Fruit fly (Drosophila melanogaster) whole organism, embryonic: Measurements from ENCODE around the gene Rbp1-like.
A peak's percentile ranks its signal among the peaks of the same experiment; 100 is the strongest.

Experiments used
- CG11085 ChIP-seq: fragments of 200-800 bp; sonication (Bioruptor generic); IDR thresholded peaks from 2 replicates; pipeline ENCODE4 v1.3.6; 2022; ENCODE audit warnings: missing biosample characterization, missing genetic modification characterization
- CG12236 ChIP-seq: fragments of 200-800 bp; sonication (Bioruptor generic); optimal IDR thresholded peaks from 2 replicates; lab custom pipeline; 2016; ENCODE audit warnings: missing biosample characterization, missing genetic modification characterization
- CG1233 ChIP-seq: fragments of 200-800 bp; sonication (Bioruptor generic); optimal IDR thresholded peaks from 4 replicates; lab custom pipeline; 2018; ENCODE audit warnings: missing biosample characterization, mild to moderate bottlenecking, missing genetic modification characterization
- CG14014 ChIP-seq: fragments of 200-800 bp; sonication (Bioruptor generic); IDR thresholded peaks from 2 replicates; pipeline ENCODE4 v1.3.6; 2022; ENCODE audit warnings: missing biosample characterization, missing genetic modification characterization
- CG15479 ChIP-seq: fragments of 200-800 bp; sonication (Bioruptor generic); optimal IDR thresholded peaks from 3 replicates; lab custom pipeline; 2019; ENCODE audit warnings: missing biosample characterization, mild to moderate bottlenecking, missing genetic modification characterization, moderate library complexity
- CG15514 ChIP-seq: fragments of 200-800 bp; sonication (Bioruptor generic); optimal IDR thresholded peaks from 3 replicates; lab custom pipeline; 2017; ENCODE audit warnings: missing biosample characterization, missing genetic modification characterization, mild to moderate bottlenecking, moderate library complexity, missing genetic modification reagents
- CG17568 ChIP-seq: fragments of 200-800 bp; sonication (Bioruptor generic); optimal IDR thresholded peaks from 2 replicates; lab custom pipeline; 2018; ENCODE audit warnings: missing biosample characterization, mild to moderate bottlenecking, missing genetic modification characterization, moderate library complexity
- CG18476 ChIP-seq: fragments of 200-800 bp; sonication (Bioruptor generic); optimal IDR thresholded peaks from 2 replicates; lab custom pipeline; 2016; ENCODE audit warnings: missing biosample characterization, mild to moderate bottlenecking, missing genetic modification characterization
- CG33557 ChIP-seq: fragments of 200-800 bp; sonication (Bioruptor generic); optimal IDR thresholded peaks from 2 replicates; lab custom pipeline; 2019; ENCODE audit warnings: missing biosample characterization, mild to moderate bottlenecking, missing genetic modification characterization, moderate library complexity
- CG3847 ChIP-seq: fragments of 200-800 bp; sonication (Bioruptor generic); IDR thresholded peaks from 2 replicates; pipeline ENCODE4 v1.3.6; 2022; ENCODE audit warnings: missing biosample characterization, missing genetic modification characterization
- CG42726 ChIP-seq: fragments of 200-800 bp; sonication (Bioruptor generic); IDR thresholded peaks from 2 replicates; pipeline ENCODE4 v1.3.6; 2022; ENCODE audit warnings: missing biosample characterization, missing genetic modification characterization; ENCODE audit not compliant: partially characterized antibody
- CG6254 ChIP-seq: fragments of 200-800 bp; sonication (Bioruptor generic); optimal IDR thresholded peaks from 3 replicates; lab custom pipeline; 2017; ENCODE audit warnings: mild to moderate bottlenecking, missing biosample characterization, missing genetic modification reagents, missing genetic modification characterization
- CG6813 ChIP-seq: fragments of 200-800 bp; sonication (Bioruptor generic); optimal IDR thresholded peaks from 2 replicates; lab custom pipeline; 2017; ENCODE audit warnings: missing biosample characterization, missing genetic modification characterization, mild to moderate bottlenecking, moderate library complexity, missing genetic modification reagents
- CG7372 ChIP-seq: fragments of 200-800 bp; sonication (Bioruptor generic); IDR thresholded peaks from 2 replicates; pipeline ENCODE4 v1.3.6; 2022; ENCODE audit warnings: missing biosample characterization, missing genetic modification characterization
- CG7928 ChIP-seq: fragments of 200-800 bp; sonication (Bioruptor generic); optimal IDR thresholded peaks from 2 replicates; lab custom pipeline; 2017; ENCODE audit warnings: missing biosample characterization, mild to moderate bottlenecking, missing genetic modification characterization
- CG8089 ChIP-seq: fragments of 200-800 bp; sonication (Bioruptor generic); optimal IDR thresholded peaks from 3 replicates; lab custom pipeline; 2016; ENCODE audit warnings: missing biosample characterization, missing genetic modification characterization
- CG9817 ChIP-seq: fragments of 200-800 bp; sonication (Bioruptor generic); optimal IDR thresholded peaks from 2 replicates; lab custom pipeline; 2018; ENCODE audit warnings: missing biosample characterization, mild to moderate bottlenecking, missing genetic modification characterization, moderate library complexity
- CHES-1-like ChIP-seq: fragments of 200-800 bp; sonication (Bioruptor generic); optimal IDR thresholded peaks from 2 replicates; lab custom pipeline; 2016; ENCODE audit warnings: missing biosample characterization, missing genetic modification characterization
- CrebB ChIP-seq: fragments of 200-800 bp; sonication (Bioruptor generic); optimal IDR thresholded peaks from 3 replicates; lab custom pipeline; 2018; ENCODE audit warnings: missing biosample characterization, mild to moderate bottlenecking, missing genetic modification characterization
- D19A ChIP-seq: fragments of 200-800 bp; optimal IDR thresholded peaks from 3 replicates; lab custom pipeline; 2019; ENCODE audit warnings: missing biosample characterization, mild to moderate bottlenecking, missing genetic modification characterization, moderate library complexity
- Ets65A ChIP-seq: fragments of 200-800 bp; sonication (Bioruptor generic); peaks from one replicate; lab custom pipeline; 2016; ENCODE audit warnings: missing biosample characterization, missing genetic modification characterization
- Gsc ChIP-seq: fragments of 200-800 bp; sonication (Bioruptor generic); IDR thresholded peaks from 2 replicates; pipeline ENCODE4 v1.3.6; 2022; ENCODE audit warnings: missing biosample characterization, missing genetic modification characterization
- HHEX ChIP-seq: fragments of 200-800 bp; sonication (Bioruptor generic); optimal IDR thresholded peaks from 3 replicates; lab custom pipeline; 2017; ENCODE audit warnings: missing biosample characterization, mild to moderate bottlenecking, missing genetic modification characterization, missing genetic modification reagents
- Hr39 ChIP-seq: fragments of >200 bp; optimal IDR thresholded peaks from 2 replicates; lab custom pipeline; 2017
- Hsf ChIP-seq: fragments of 200-800 bp; sonication (Bioruptor generic); optimal IDR thresholded peaks from 3 replicates; lab custom pipeline; 2016; ENCODE audit warnings: missing biosample characterization, missing genetic modification characterization
- Lhr ChIP-seq: fragments of 200-800 bp; sonication (Bioruptor generic); optimal IDR thresholded peaks from 3 replicates; lab custom pipeline; 2017; ENCODE audit warnings: mild to moderate bottlenecking, missing biosample characterization, missing genetic modification reagents, missing genetic modification characterization
- Lim3 ChIP-seq: fragments of 200-800 bp; sonication (Bioruptor generic); IDR thresholded peaks from 2 replicates; pipeline ENCODE4 v1.3.6; 2022; ENCODE audit warnings: missing biosample characterization, missing genetic modification characterization
- MTF-1 ChIP-seq: fragments of 200-800 bp; sonication (Bioruptor generic); optimal IDR thresholded peaks from 2 replicates; lab custom pipeline; 2018; ENCODE audit warnings: missing biosample characterization, mild to moderate bottlenecking, missing genetic modification characterization, borderline replicate concordance
- Taf1 ChIP-seq: fragments of 200-800 bp; sonication (Bioruptor generic); IDR thresholded peaks from 2 replicates; pipeline ENCODE4 v1.3.6; 2022; ENCODE audit warnings: missing biosample characterization, missing genetic modification characterization
- Xbp1 ChIP-seq: fragments of 200-800 bp; sonication (Bioruptor generic); optimal IDR thresholded peaks from 3 replicates; lab custom pipeline; 2016; ENCODE audit warnings: missing biosample characterization, mild to moderate bottlenecking, missing genetic modification characterization
- ap ChIP-seq: fragments of 200-800 bp; sonication (Bioruptor generic); IDR thresholded peaks from 2 replicates; pipeline ENCODE4 v1.3.6; 2022; ENCODE audit warnings: missing biosample characterization, missing genetic modification characterization
- bab2 ChIP-seq: fragments of 200-800 bp; sonication (Bioruptor generic); optimal IDR thresholded peaks from 2 replicates; lab custom pipeline; 2016; ENCODE audit warnings: missing biosample characterization, missing genetic modification characterization
- chm ChIP-seq: fragments of 200-800 bp; sonication (Bioruptor generic); IDR thresholded peaks from 2 replicates; pipeline ENCODE4 v1.3.6; 2022; ENCODE audit warnings: missing biosample characterization, missing genetic modification characterization
- chn ChIP-seq: fragments of 200-800 bp; sonication (Bioruptor generic); optimal IDR thresholded peaks from 2 replicates; lab custom pipeline; 2016; ENCODE audit warnings: missing biosample characterization, missing genetic modification characterization
- dpn ChIP-seq, 2 experiments: fragments of 200-800 bp; sonication (Bioruptor generic); optimal IDR thresholded peaks; 3 replicates each; lab custom pipeline; 2016; ENCODE audit warnings: missing biosample characterization in 2 of 2, missing genetic modification characterization in 2 of 2
- fu2 ChIP-seq: fragments of 200-800 bp; sonication (Bioruptor generic); optimal IDR thresholded peaks from 2 replicates; lab custom pipeline; 2016; ENCODE audit warnings: missing biosample characterization, missing genetic modification characterization
- lola ChIP-seq, 3 experiments: fragments of >200 bp in 2 of 3; fragments of 200-800 bp in 1 of 3; sonication (Bioruptor generic) in 1 of 3; optimal IDR thresholded peaks; 2 replicates each; lab custom pipeline; 2017 to 2019; ENCODE audit warnings: missing biosample characterization in 3 of 3, missing genetic modification characterization in 3 of 3, mild to moderate bottlenecking in 1 of 3, moderate library complexity in 1 of 3
- org-1 ChIP-seq: fragments of 200-800 bp; sonication (Bioruptor generic); optimal IDR thresholded peaks from 2 replicates; lab custom pipeline; 2017; ENCODE audit warnings: missing biosample characterization, missing genetic modification characterization
- pan ChIP-seq, 4 experiments: fragments of >200 bp in 3 of 4; fragments of 200-800 bp in 1 of 4; sonication (Bioruptor generic) in 1 of 4; optimal IDR thresholded peaks in 3 of 4; IDR thresholded peaks in 1 of 4; 2 replicates each; pipeline versions ENCODE4 v1.3.6 to Lab custom; 2017 to 2022; ENCODE audit warnings: missing biosample characterization in 2 of 4, missing genetic modification characterization in 2 of 4, mixed read lengths in 1 of 4
- pho ChIP-seq: fragments of 200-800 bp; sonication (Bioruptor generic); optimal IDR thresholded peaks from 2 replicates; lab custom pipeline; 2016; ENCODE audit warnings: missing biosample characterization, missing genetic modification characterization
- repo ChIP-seq: fragments of 200-800 bp; sonication (Bioruptor generic); optimal IDR thresholded peaks from 2 replicates; lab custom pipeline; 2016; ENCODE audit warnings: missing biosample characterization, missing genetic modification characterization
- sc ChIP-seq, 3 experiments: fragments of >200 bp in 2 of 3; fragments of 200-800 bp in 1 of 3; sonication (Bioruptor generic) in 1 of 3; optimal IDR thresholded peaks; 2 replicates in 2 of 3; 3 replicates in 1 of 3; lab custom pipeline; 2017; ENCODE audit warnings: mild to moderate bottlenecking in 1 of 3, missing biosample characterization in 1 of 3, missing genetic modification characterization in 1 of 3, missing genetic modification reagents in 1 of 3
- sim ChIP-seq: fragments of 200-800 bp; sonication (Bioruptor generic); IDR thresholded peaks from 2 replicates; pipeline ENCODE4 v1.3.6; 2022; ENCODE audit warnings: missing biosample characterization, missing genetic modification characterization
- sob ChIP-seq: fragments of 200-800 bp; sonication (Bioruptor generic); IDR thresholded peaks from 2 replicates; pipeline ENCODE4 v1.3.6; 2022; ENCODE audit warnings: missing biosample characterization, missing genetic modification characterization
- tgo ChIP-seq: fragments of 200-800 bp; sonication (Bioruptor generic); IDR thresholded peaks from 3 replicates; pipeline ENCODE4 v1.3.6; 2022; ENCODE audit warnings: missing biosample characterization, missing genetic modification characterization
- toy ChIP-seq: fragments of 200-800 bp; sonication (Bioruptor generic); IDR thresholded peaks from 2 replicates; pipeline ENCODE4 v1.3.6; 2022; ENCODE audit warnings: missing biosample characterization, missing genetic modification characterization
- trem ChIP-seq: fragments of 200-800 bp; optimal IDR thresholded peaks from 3 replicates; lab custom pipeline; 2019; ENCODE audit warnings: missing biosample characterization, mild to moderate bottlenecking, missing genetic modification characterization, moderate library complexity
- tup ChIP-seq: fragments of 200-800 bp; sonication (Bioruptor generic); optimal IDR thresholded peaks from 2 replicates; lab custom pipeline; 2016; ENCODE audit warnings: missing biosample characterization, mild to moderate bottlenecking, missing genetic modification characterization, moderate library complexity
- wek ChIP-seq: fragments of 200-800 bp; sonication (Bioruptor generic); optimal IDR thresholded peaks from 3 replicates; lab custom pipeline; 2018; ENCODE audit warnings: missing biosample characterization, mild to moderate bottlenecking, missing genetic modification characterization, moderate library complexity

The Rbp1-like gene

dm6 chrX:13384583-13385342 lies at the start of gene Rbp1-like, which contains the start of gene Tim9a (continued):
- TF ChIP-seq wek (GFP tag; lab: Kevin White, UChicago): no peak
- no peak for TF ChIP-seq HHEX (GFP tag; lab: Kevin White, UChicago)
- no peak for TF ChIP-seq CG14014
- no peak for TF ChIP-seq tup (GFP tag; lab: Kevin White, UChicago)
- TF ChIP-seq Taf1: no peak
- TF ChIP-seq CG3847 (GFP tag; lab: Robert Waterston, UW): peak; percentile 55
- no peak for TF ChIP-seq CG11085 (GFP tag; lab: Robert Waterston, UW)
- no peak for TF ChIP-seq bab2 (GFP tag; lab: Kevin White, UChicago)
- TF ChIP-seq Lhr (GFP tag; lab: Kevin White, UChicago): peak; percentile 39
- TF ChIP-seq chm (GFP tag; lab: Robert Waterston, UW): no peak
- no peak for TF ChIP-seq Hr39
- peak in 1 of 3 experiments; percentile 36 for TF ChIP-seq lola (GFP tag; optimal IDR thresholded peaks at IDR 0.05; lab: Kevin White, UChicago)
- no peak for TF ChIP-seq CG7372 (GFP tag; lab: Robert Waterston, UW)
- no peak for TF ChIP-seq CG8089
- peak; percentile 9 for TF ChIP-seq Hsf
- no peak for TF ChIP-seq D19A (tag; lab: Kevin White, UChicago)
- TF ChIP-seq toy: no peak
- TF ChIP-seq MTF-1 (GFP tag; lab: Kevin White, UChicago): no peak
- TF ChIP-seq ap (GFP tag; lab: Robert Waterston, UW): no peak
- TF ChIP-seq CG15479 (GFP tag; lab: Kevin White, UChicago): no peak
- TF ChIP-seq CG12236 (GFP tag; lab: Kevin White, UChicago): no peak
- peak; percentile 1 for TF ChIP-seq CG18476
- no peak for TF ChIP-seq sim (GFP tag; lab: Robert Waterston, UW)
- TF ChIP-seq dpn (GFP tag; optimal IDR thresholded peaks at IDR 0.05; lab: Kevin White, UChicago): no peak
- no peak for TF ChIP-seq CrebB (tag; lab: Kevin White, UChicago)
- TF ChIP-seq CG7928 (GFP tag; lab: Kevin White, UChicago): peak; percentile 38
- TF ChIP-seq sob (GFP tag; lab: Robert Waterston, UW): no peak
- peak; percentile 41 for TF ChIP-seq Ets65A
- no peak for TF ChIP-seq pan (optimal IDR thresholded peaks at IDR 0.05; lab: Kevin White, UChicago)
- TF ChIP-seq pan (GFP tag; optimal IDR thresholded peaks at IDR 0.05 in 1 of 2, IDR thresholded peaks at IDR 0.05 in 1 of 2): no peak
- TF ChIP-seq CG15514 (GFP tag; lab: Kevin White, UChicago): peak; percentile 71
- TF ChIP-seq Gsc (GFP tag; lab: Robert Waterston, UW): no peak
- TF ChIP-seq sc (optimal IDR thresholded peaks at IDR 0.05; lab: Kevin White, UChicago): no peak
- TF ChIP-seq sc (GFP tag; optimal IDR thresholded peaks at IDR 0.05; lab: Kevin White, UChicago): no peak
- no peak; the same call in 1 of the 2 replicates for TF ChIP-seq CG42726 (GFP tag; lab: Robert Waterston, UW)
- peak; percentile 70 for TF ChIP-seq trem (tag; lab: Kevin White, UChicago)
- no peak for TF ChIP-seq fu2
- no peak for TF ChIP-seq CG17568 (GFP tag; lab: Kevin White, UChicago)
- TF ChIP-seq Xbp1 (GFP tag; lab: Kevin White, UChicago): peak; percentile 30
- TF ChIP-seq CG33557 (GFP tag; lab: Kevin White, UChicago): peak; percentile 17
- no peak for TF ChIP-seq Lim3 (GFP tag; lab: Robert Waterston, UW)
- no peak for TF ChIP-seq CHES-1-like
- no peak for TF ChIP-seq CG6254 (GFP tag; lab: Kevin White, UChicago)
- TF ChIP-seq CG6813: no peak
- TF ChIP-seq repo (GFP tag; lab: Kevin White, UChicago): no peak
- TF ChIP-seq tgo (GFP tag; lab: Robert Waterston, UW): no peak
- peak; percentile 5 for TF ChIP-seq CG9817
- TF ChIP-seq chn: no peak
- no peak for TF ChIP-seq org-1 (GFP tag; lab: Kevin White, UChicago)
- no peak for TF ChIP-seq pho
- TF ChIP-seq CG1233 (GFP tag; lab: Kevin White, UChicago): peak; percentile 43
